Worm (Caenorhabditis elegans) whole organism, young adult: Measurements from ENCODE around the gene Y82E9BR.8.

ENCODE experiments used
- ama-1 ChIP-seq, 3 experiments: fragments of 150-350 bp in 1 of 3; sonication (generic microtip) in 2 of 3; optimal IDR thresholded peaks; 2 replicates each; lab custom pipeline; 2014 to 2018; ENCODE audit warnings: missing biosample characterization in 2 of 3, missing genetic modification characterization in 2 of 3, missing genetic modification reagents in 2 of 3
- athp-1 ChIP-seq: sonication (generic microtip); optimal IDR thresholded peaks from 2 replicates; lab custom pipeline; 2017; ENCODE audit warnings: mild to moderate bottlenecking, missing genetic modification characterization, missing compliant biosample characterization
- nhr-179 ChIP-seq: sonication (generic microtip); optimal IDR thresholded peaks from 2 replicates; lab custom pipeline; 2016; ENCODE audit warnings: mild to moderate bottlenecking, missing genetic modification characterization, missing compliant biosample characterization

DNA sequence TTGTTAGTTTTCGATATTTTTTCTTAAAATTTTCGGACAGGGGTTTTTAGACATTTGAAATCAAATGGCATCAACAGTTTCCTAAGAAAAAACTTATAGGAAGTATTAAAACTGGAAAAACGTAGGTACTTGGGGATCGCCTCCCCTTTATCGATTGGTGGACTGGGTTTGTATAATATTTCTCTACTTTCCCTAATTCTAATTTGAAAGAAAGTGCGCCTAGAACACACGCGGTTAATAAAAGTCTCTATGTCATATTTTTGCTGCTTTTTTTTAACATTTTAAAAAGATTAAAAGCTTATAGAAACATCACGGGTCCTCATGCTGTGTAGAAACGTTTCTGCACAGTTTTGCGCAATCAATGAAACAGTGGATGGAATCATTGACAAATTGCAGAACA, 41.8 kb upstream of the Y82E9BR.8 start, which contains the start of gene pals-16:
- no peak for TF ChIP-seq ama-1 (optimal IDR thresholded peaks at IDR 0.05; lab: Kevin White, UChicago)
- no peak for TF ChIP-seq ama-1 (GFP tag; optimal IDR thresholded peaks at IDR 0.05; lab: Kevin White, UChicago)
- TF ChIP-seq athp-1 (tag; lab: Kevin White, UChicago): no peak
- TF ChIP-seq nhr-179 (tag; lab: Kevin White, UChicago): no peak
